Fruit fly (Drosophila melanogaster): Measurements from ENCODE around the gene CG7519.

Gene CG7519

dm6 chr3L:21476429-21477006 lies 16.4 kb upstream of the CG7519 start, which contains the start of gene croc:
croc (minus strand) TSS chr3L:21476479.
- no peak for TF ChIP-seq EcR (GFP tag; optimal IDR thresholded peaks at IDR 0.05)

DNA sequence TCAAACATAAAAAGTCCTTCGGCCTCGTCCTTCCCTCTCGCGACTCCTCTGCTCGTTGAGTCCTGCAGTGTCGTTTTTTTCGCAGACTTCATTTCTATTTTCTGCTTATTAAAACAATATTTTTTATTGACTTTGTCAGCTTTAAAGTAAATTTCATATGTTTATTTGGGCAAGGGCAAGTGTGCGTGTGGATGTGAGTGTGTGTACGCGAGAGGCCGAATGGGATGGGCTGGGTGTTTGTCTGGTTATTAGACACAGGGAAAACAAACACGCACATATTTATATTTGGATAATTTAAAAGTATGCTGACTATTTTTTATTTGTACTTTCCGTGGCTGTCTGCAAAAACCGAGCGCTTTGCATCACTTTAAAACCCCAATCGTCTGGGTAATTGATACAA lies 15.0 kb upstream of the CG7519 start:
- TF ChIP-seq CG32121 (GFP tag; IDR thresholded peaks at IDR 0.05) (no peak), CG4496 (GFP tag; IDR thresholded peaks at IDR 0.05) (no peak), Pif1A (GFP tag; optimal IDR thresholded peaks at IDR 0.05) (no peak), CG10348 (GFP tag; IDR thresholded peaks at IDR 0.05) (no peak)

DNA sequence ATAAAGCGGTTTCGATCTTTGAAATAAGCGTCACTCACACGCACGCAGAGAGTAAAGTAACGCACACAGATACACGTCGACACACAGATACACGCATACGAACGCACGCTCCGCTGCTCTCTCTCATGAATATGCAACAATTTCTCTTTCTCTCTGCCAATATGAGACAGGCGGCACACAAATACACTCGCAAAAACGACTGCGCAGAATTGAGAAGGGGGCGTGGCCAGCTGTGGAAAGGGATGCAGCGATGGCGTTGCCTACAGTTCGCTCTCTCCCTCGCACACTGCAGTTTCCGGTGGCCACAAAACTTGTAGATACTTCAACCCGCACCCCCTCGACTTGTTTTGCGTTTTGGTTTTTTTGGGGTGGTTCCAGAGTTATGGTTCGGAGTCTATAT lies 13.2 kb upstream of the CG7519 start:
- TF ChIP-seq gl (tag; optimal IDR thresholded peaks at IDR 0.05) (peak; percentile 66), CG34367 (tag; optimal IDR thresholded peaks at IDR 0.05) (peak; percentile 42), CG15710 (tag; optimal IDR thresholded peaks at IDR 0.05) (no peak), EcR (GFP tag; optimal IDR thresholded peaks at IDR 0.05) (no peak), CG14655 (GFP tag; optimal IDR thresholded peaks at IDR 0.05) (peak; percentile 48), Ets98B (GFP tag; IDR thresholded peaks at IDR 0.05) (peak; percentile 75), CG9948 (tag; optimal IDR thresholded peaks at IDR 0.05) (no peak), Snoo (tag; optimal IDR thresholded peaks at IDR 0.05) (peak; percentile 87), Pif1A (GFP tag; optimal IDR thresholded peaks at IDR 0.05) (peak; percentile 82), Pif1B (GFP tag; optimal IDR thresholded peaks at IDR 0.05) (peak; percentile 33), CG4496 (GFP tag; IDR thresholded peaks at IDR 0.05) (peak; percentile 92), CG13204 (GFP tag; optimal IDR thresholded peaks at IDR 0.05) (no peak), CG10348 (GFP tag; IDR thresholded peaks at IDR 0.05) (no peak), CG17806 (tag; optimal IDR thresholded peaks at IDR 0.05) (no peak), fd96Ca (GFP tag; IDR thresholded peaks at IDR 0.05) (peak; percentile 70; the same call in 1 of the 3 replicates), CG32121 (GFP tag; IDR thresholded peaks at IDR 0.05) (peak; percentile 66; the same call in 1 of the 2 replicates), CG12605 (GFP tag; IDR thresholded peaks at IDR 0.05) (peak; percentile 68; the same call in 1 of the 2 replicates), rn (GFP tag; IDR thresholded peaks at IDR 0.05) (0 out of 2 replicates have a peak, but pooled peaks have one; percentile 24), CG8159 (tag; optimal IDR thresholded peaks at IDR 0.05) (no peak), D1 (tag; optimal IDR thresholded peaks at IDR 0.05) (no peak), CG8301 (tag; optimal IDR thresholded peaks at IDR 0.05) (peak; percentile 43)

DNA sequence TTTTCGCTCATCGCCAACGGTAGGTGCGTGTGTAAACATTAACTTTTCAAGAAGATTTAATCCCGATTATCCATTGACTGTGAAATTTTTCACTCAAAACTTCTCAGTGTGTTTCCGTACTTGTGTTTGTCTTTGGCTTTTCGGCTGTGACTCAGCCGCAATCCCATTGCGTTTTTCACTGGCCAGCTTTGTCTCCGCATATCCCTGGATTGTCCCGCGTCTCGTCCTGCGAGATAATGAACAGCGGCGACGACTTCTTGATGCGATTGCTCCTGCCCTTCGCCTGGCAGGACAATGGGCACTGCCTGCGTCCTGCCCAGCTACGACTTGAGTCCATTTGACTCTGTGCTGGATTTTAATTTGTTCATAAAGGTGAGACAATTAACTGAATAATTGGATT lies 10.8 kb upstream of the CG7519 start:
- no peak for TF ChIP-seq CG17806 (tag; optimal IDR thresholded peaks at IDR 0.05)

dm6 chr3L:21483837-21484236 lies 9.0 kb upstream of the CG7519 start:
- no peak for TF ChIP-seq CG8159 (tag; optimal IDR thresholded peaks at IDR 0.05)
- TF ChIP-seq Snoo (tag; optimal IDR thresholded peaks at IDR 0.05): no peak
- no peak for TF ChIP-seq CG15710 (tag; optimal IDR thresholded peaks at IDR 0.05)
- no peak for TF ChIP-seq CG12605 (GFP tag; IDR thresholded peaks at IDR 0.05)
- no peak for TF ChIP-seq Pif1B (GFP tag; optimal IDR thresholded peaks at IDR 0.05)
- TF ChIP-seq CG14655 (GFP tag; optimal IDR thresholded peaks at IDR 0.05): no peak
- no peak for TF ChIP-seq rn (GFP tag; IDR thresholded peaks at IDR 0.05)
- TF ChIP-seq CG9948 (tag; optimal IDR thresholded peaks at IDR 0.05): no peak
- TF ChIP-seq CG10348 (GFP tag; IDR thresholded peaks at IDR 0.05): no peak
- no peak for TF ChIP-seq CG8301 (tag; optimal IDR thresholded peaks at IDR 0.05)
- no peak for TF ChIP-seq CG4496 (GFP tag; IDR thresholded peaks at IDR 0.05)
- no peak for TF ChIP-seq D1 (tag; optimal IDR thresholded peaks at IDR 0.05)
- no peak for TF ChIP-seq CG32121 (GFP tag; IDR thresholded peaks at IDR 0.05)
- TF ChIP-seq EcR (GFP tag; optimal IDR thresholded peaks at IDR 0.05): no peak
- no peak for TF ChIP-seq CG13204 (GFP tag; optimal IDR thresholded peaks at IDR 0.05)
- no peak for TF ChIP-seq gl (tag; optimal IDR thresholded peaks at IDR 0.05)
- no peak for TF ChIP-seq CG17806 (tag; optimal IDR thresholded peaks at IDR 0.05)
- no peak for TF ChIP-seq Pif1A (GFP tag; optimal IDR thresholded peaks at IDR 0.05)
- no peak for TF ChIP-seq CG34367 (tag; optimal IDR thresholded peaks at IDR 0.05)

- TF ChIP-seq Ets98B (GFP tag; IDR thresholded peaks at IDR 0.05) (peak; percentile 57; the same call in 1 of the 2 replicates), CG12605 (GFP tag; IDR thresholded peaks at IDR 0.05) (peak; percentile 75), CG4496 (GFP tag; IDR thresholded peaks at IDR 0.05) (peak; percentile 82)
These were observed 7.5 kb upstream of the CG7519 start for dm6 chr3L:21485371-21485770.

DNA sequence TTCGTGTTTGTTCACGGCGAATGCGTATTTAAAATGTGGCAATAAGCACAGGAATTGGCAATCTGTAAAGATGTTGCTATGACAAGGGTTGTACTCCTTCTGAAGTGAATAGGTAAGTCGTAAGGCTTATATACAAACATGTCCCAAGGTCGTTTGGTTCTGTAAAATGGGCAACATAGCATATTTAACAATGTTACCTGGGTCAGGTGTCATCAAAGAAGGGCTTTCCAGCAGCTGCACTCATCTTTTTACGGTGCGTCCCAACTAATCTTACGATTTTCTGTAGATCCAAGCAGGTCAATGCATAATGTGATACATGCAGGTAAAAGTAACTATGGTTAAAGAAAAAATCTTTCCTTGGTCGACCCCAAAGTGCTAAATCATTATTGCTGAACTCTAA lies 2.4 kb upstream of the CG7519 start, which contains the start of gene Neu2:
Gene Neu2 (minus strand): TSS at position 101 of the 400 bp plus-strand sequence.
- TF ChIP-seq CG9948 (tag; optimal IDR thresholded peaks at IDR 0.05): no peak
- no peak for TF ChIP-seq CG8159 (tag; optimal IDR thresholded peaks at IDR 0.05)
- TF ChIP-seq CG13204 (GFP tag; optimal IDR thresholded peaks at IDR 0.05): no peak
- TF ChIP-seq EcR (GFP tag; optimal IDR thresholded peaks at IDR 0.05): no peak
- TF ChIP-seq CG34367 (tag; optimal IDR thresholded peaks at IDR 0.05): no peak
- no peak for TF ChIP-seq rn (GFP tag; IDR thresholded peaks at IDR 0.05)
- TF ChIP-seq fd96Ca (GFP tag; IDR thresholded peaks at IDR 0.05): no peak
- no peak for TF ChIP-seq CG8301 (tag; optimal IDR thresholded peaks at IDR 0.05)
- TF ChIP-seq Ets98B (GFP tag; IDR thresholded peaks at IDR 0.05): no peak
- no peak for TF ChIP-seq CG12605 (GFP tag; IDR thresholded peaks at IDR 0.05)
- TF ChIP-seq CG10348 (GFP tag; IDR thresholded peaks at IDR 0.05): no peak
- TF ChIP-seq CG14655 (GFP tag; optimal IDR thresholded peaks at IDR 0.05): no peak
- no peak for TF ChIP-seq Snoo (tag; optimal IDR thresholded peaks at IDR 0.05)
- no peak for TF ChIP-seq Pif1B (GFP tag; optimal IDR thresholded peaks at IDR 0.05)
- TF ChIP-seq gl (tag; optimal IDR thresholded peaks at IDR 0.05): no peak
- TF ChIP-seq CG32121 (GFP tag; IDR thresholded peaks at IDR 0.05): no peak
